Fruit fly (Drosophila melanogaster) whole organism, embryonic: ENCODE results near the gene Tengl1.

Experiments used
- Adf1 ChIP-seq: fragments of 200-800 bp; sonication (Bioruptor generic); IDR thresholded peaks from 2 replicates; pipeline ENCODE4 v1.3.6; 2022; ENCODE audit warnings: missing biosample characterization, missing genetic modification characterization
- Bdp1 ChIP-seq: fragments of 200-800 bp; sonication (Bioruptor generic); optimal IDR thresholded peaks from 3 replicates; lab custom pipeline; 2016; ENCODE audit warnings: missing biosample characterization, missing genetic modification characterization
- CG11085 ChIP-seq: fragments of 200-800 bp; sonication (Bioruptor generic); IDR thresholded peaks from 2 replicates; pipeline ENCODE4 v1.3.6; 2022; ENCODE audit warnings: missing biosample characterization, missing genetic modification characterization
- CG11504 ChIP-seq: fragments of 200-800 bp; sonication (Bioruptor generic); optimal IDR thresholded peaks from 3 replicates; lab custom pipeline; 2019; ENCODE audit warnings: missing biosample characterization, mild to moderate bottlenecking, missing genetic modification characterization, moderate library complexity
- CG11723 ChIP-seq: fragments of 200-800 bp; sonication (Bioruptor generic); optimal IDR thresholded peaks from 2 replicates; lab custom pipeline; 2017; ENCODE audit warnings: missing biosample characterization, mild to moderate bottlenecking, missing genetic modification characterization
- CG13123 ChIP-seq: fragments of 200-800 bp; sonication (Bioruptor generic); optimal IDR thresholded peaks from 2 replicates; lab custom pipeline; 2016; ENCODE audit warnings: missing biosample characterization, missing genetic modification characterization
- CG14050 ChIP-seq: fragments of 200-800 bp; sonication (Bioruptor generic); IDR thresholded peaks from 3 replicates; pipeline ENCODE4 v1.3.6; 2022; ENCODE audit warnings: missing biosample characterization, missing genetic modification characterization
- CG17186 ChIP-seq: fragments of 200-800 bp; sonication (Bioruptor generic); optimal IDR thresholded peaks from 3 replicates; lab custom pipeline; 2017; ENCODE audit warnings: missing biosample characterization, missing genetic modification reagents, missing genetic modification characterization
- CG2202 ChIP-seq: fragments of 200-800 bp; sonication (Bioruptor generic); optimal IDR thresholded peaks from 2 replicates; lab custom pipeline; 2018; ENCODE audit warnings: missing biosample characterization, mild to moderate bottlenecking, missing genetic modification characterization
- CG2875 ChIP-seq: fragments of 200-800 bp; sonication (Bioruptor generic); optimal IDR thresholded peaks from 2 replicates; lab custom pipeline; 2017; ENCODE audit warnings: missing biosample characterization, mild to moderate bottlenecking, missing genetic modification characterization, missing genetic modification reagents
- CG31224 ChIP-seq: fragments of 200-800 bp; sonication (Bioruptor generic); IDR thresholded peaks from 2 replicates; pipeline ENCODE4 v1.3.6; 2022; ENCODE audit warnings: missing biosample characterization, missing genetic modification characterization
- CG3847 ChIP-seq: fragments of 200-800 bp; sonication (Bioruptor generic); IDR thresholded peaks from 2 replicates; pipeline ENCODE4 v1.3.6; 2022; ENCODE audit warnings: missing biosample characterization, missing genetic modification characterization
- CG4854 ChIP-seq: fragments of 200-800 bp; sonication (Bioruptor generic); optimal IDR thresholded peaks from 2 replicates; lab custom pipeline; 2016; ENCODE audit warnings: missing biosample characterization, missing genetic modification characterization, inconsistent platforms
- CG6683 ChIP-seq: fragments of 200-800 bp; sonication (Bioruptor generic); optimal IDR thresholded peaks from 2 replicates; lab custom pipeline; 2017; ENCODE audit warnings: missing biosample characterization, mild to moderate bottlenecking, missing genetic modification characterization, missing genetic modification reagents
- CG6791 ChIP-seq: fragments of 200-800 bp; sonication (Bioruptor generic); IDR thresholded peaks from 3 replicates; pipeline ENCODE4 v1.3.6; 2022; ENCODE audit warnings: missing biosample characterization, missing genetic modification characterization; ENCODE audit not compliant: partially characterized antibody
- CG7372 ChIP-seq: fragments of 200-800 bp; sonication (Bioruptor generic); IDR thresholded peaks from 2 replicates; pipeline ENCODE4 v1.3.6; 2022; ENCODE audit warnings: missing biosample characterization, missing genetic modification characterization
- CG7928 ChIP-seq: fragments of 200-800 bp; sonication (Bioruptor generic); optimal IDR thresholded peaks from 2 replicates; lab custom pipeline; 2017; ENCODE audit warnings: missing biosample characterization, mild to moderate bottlenecking, missing genetic modification characterization
- CG8359 ChIP-seq: fragments of 200-800 bp; sonication (Bioruptor generic); optimal IDR thresholded peaks from 2 replicates; lab custom pipeline; 2017; ENCODE audit warnings: missing biosample characterization, mild to moderate bottlenecking, missing genetic modification characterization, borderline replicate concordance
- CG8478 ChIP-seq: fragments of >200 bp; optimal IDR thresholded peaks from 2 replicates; lab custom pipeline; 2018
- Dll ChIP-seq: fragments of 200-800 bp; sonication (Bioruptor generic); IDR thresholded peaks from 4 replicates; pipeline ENCODE4 v1.3.6; 2022; ENCODE audit warnings: missing biosample characterization, missing genetic modification characterization; ENCODE audit not compliant: partially characterized antibody
- Fer3 ChIP-seq: fragments of 200-800 bp; sonication (Bioruptor generic); optimal IDR thresholded peaks from 2 replicates; lab custom pipeline; 2018; ENCODE audit warnings: missing biosample characterization, mild to moderate bottlenecking, missing genetic modification characterization, moderate library complexity
- HmgD ChIP-seq: fragments of 200-800 bp; sonication (Bioruptor generic); optimal IDR thresholded peaks from 3 replicates; lab custom pipeline; 2016; ENCODE audit warnings: missing biosample characterization, missing genetic modification characterization
- Hmx ChIP-seq: fragments of 200-800 bp; sonication (Bioruptor generic); optimal IDR thresholded peaks from 2 replicates; lab custom pipeline; 2016; ENCODE audit warnings: missing biosample characterization, missing genetic modification characterization
- Med ChIP-seq: fragments of 200-800 bp; sonication (Bioruptor generic); peaks from one replicate; lab custom pipeline; 2016; ENCODE audit warnings: missing biosample characterization, missing genetic modification characterization, mild to moderate bottlenecking, inconsistent platforms, moderate library complexity
- NC2α ChIP-seq: fragments of 200-800 bp; sonication (Bioruptor generic); optimal IDR thresholded peaks from 2 replicates; lab custom pipeline; 2016; ENCODE audit warnings: missing biosample characterization, missing genetic modification characterization
- NfI ChIP-seq: fragments of 200-800 bp; sonication (Bioruptor generic); optimal IDR thresholded peaks from 3 replicates; lab custom pipeline; 2018; ENCODE audit warnings: missing biosample characterization, mild to moderate bottlenecking, missing genetic modification characterization, moderate library complexity
- PHDP ChIP-seq: fragments of 200-800 bp; sonication (Bioruptor generic); optimal IDR thresholded peaks from 3 replicates; lab custom pipeline; 2018; ENCODE audit warnings: missing biosample characterization, mild to moderate bottlenecking, missing genetic modification characterization, moderate library complexity
- Rfx ChIP-seq: fragments of 200-800 bp; sonication (Bioruptor generic); IDR thresholded peaks from 2 replicates; pipeline ENCODE4 v1.3.6; 2022; ENCODE audit warnings: missing biosample characterization, missing genetic modification characterization
- Spps ChIP-seq: fragments of 200-800 bp; sonication (Bioruptor generic); optimal IDR thresholded peaks from 2 replicates; lab custom pipeline; 2018; ENCODE audit warnings: missing biosample characterization, mild to moderate bottlenecking, missing genetic modification characterization
- TFAM ChIP-seq: fragments of 200-800 bp; sonication (Bioruptor generic); optimal IDR thresholded peaks from 2 replicates; lab custom pipeline; 2017; ENCODE audit warnings: missing biosample characterization, missing genetic modification characterization, inconsistent platforms
- aop ChIP-seq: fragments of 200-800 bp; sonication (Bioruptor generic); IDR thresholded peaks from 2 replicates; pipeline ENCODE4 v1.3.6; 2022; ENCODE audit warnings: missing biosample characterization, missing genetic modification characterization
- az2 ChIP-seq: fragments of 200-800 bp; sonication (Bioruptor generic); optimal IDR thresholded peaks from 3 replicates; lab custom pipeline; 2016; ENCODE audit warnings: missing biosample characterization, missing genetic modification characterization
- caup ChIP-seq: fragments of 200-800 bp; sonication (Bioruptor generic); optimal IDR thresholded peaks from 3 replicates; lab custom pipeline; 2017; ENCODE audit warnings: missing biosample characterization, mild to moderate bottlenecking, missing genetic modification characterization, moderate library complexity; ENCODE audit not compliant: severe bottlenecking
- croc ChIP-seq: fragments of 200-800 bp; sonication (Bioruptor generic); conservative IDR thresholded peaks from 3 replicates; pipeline ENCODE4 v1.3.6; 2022; ENCODE audit warnings: missing biosample characterization, missing genetic modification characterization
- crp ChIP-seq, 2 experiments: fragments of 200-800 bp; sonication (Bioruptor generic); optimal IDR thresholded peaks; 2 replicates in 1 of 2; 3 replicates in 1 of 2; lab custom pipeline; 2017; ENCODE audit warnings: missing biosample characterization in 2 of 2, missing genetic modification characterization in 2 of 2, mild to moderate bottlenecking in 1 of 2, moderate library complexity in 1 of 2
- dmrt11E ChIP-seq: fragments of 200-800 bp; sonication (Bioruptor generic); optimal IDR thresholded peaks from 3 replicates; lab custom pipeline; 2018; ENCODE audit warnings: missing biosample characterization, mild to moderate bottlenecking, missing genetic modification characterization, moderate library complexity
- emc ChIP-seq: fragments of 200-800 bp; sonication (Bioruptor generic); optimal IDR thresholded peaks from 2 replicates; lab custom pipeline; 2016; ENCODE audit warnings: missing biosample characterization, missing genetic modification characterization
- eve ChIP-seq, 2 experiments: fragments of >200 bp; optimal IDR thresholded peaks; 2 replicates each; lab custom pipeline; 2017; ENCODE audit warnings: missing biosample characterization in 2 of 2, missing genetic modification characterization in 2 of 2
- ftz-f1 ChIP-seq: fragments of 200-800 bp; sonication (Bioruptor generic); optimal IDR thresholded peaks from 2 replicates; lab custom pipeline; 2016; ENCODE audit warnings: missing biosample characterization, missing genetic modification characterization
- gem ChIP-seq: fragments of 200-800 bp; sonication (Bioruptor generic); optimal IDR thresholded peaks from 2 replicates; lab custom pipeline; 2019; ENCODE audit warnings: missing biosample characterization, mild to moderate bottlenecking, missing genetic modification characterization, moderate library complexity
- gsb ChIP-seq: fragments of 200-800 bp; sonication (Bioruptor generic); IDR thresholded peaks from 2 replicates; pipeline ENCODE4 v1.3.6; 2022; ENCODE audit warnings: missing biosample characterization, missing genetic modification characterization
- jigr1 ChIP-seq: fragments of 200-800 bp; sonication (Bioruptor generic); IDR thresholded peaks from 3 replicates; pipeline ENCODE4 v1.3.6; 2022; ENCODE audit warnings: missing biosample characterization, missing genetic modification characterization
- mld ChIP-seq: fragments of 200-800 bp; sonication (Bioruptor generic); IDR thresholded peaks from 3 replicates; pipeline ENCODE4 v1.3.6; 2022; ENCODE audit warnings: missing biosample characterization, missing genetic modification characterization; ENCODE audit not compliant: partially characterized antibody
- pan ChIP-seq, 4 experiments: fragments of >200 bp in 3 of 4; fragments of 200-800 bp in 1 of 4; sonication (Bioruptor generic) in 1 of 4; optimal IDR thresholded peaks in 3 of 4; IDR thresholded peaks in 1 of 4; 2 replicates each; pipeline versions ENCODE4 v1.3.6 to Lab custom; 2017 to 2022; ENCODE audit warnings: missing biosample characterization in 2 of 4, missing genetic modification characterization in 2 of 4, mixed read lengths in 1 of 4
- scrt ChIP-seq: fragments of 200-800 bp; sonication (Bioruptor generic); optimal IDR thresholded peaks from 2 replicates; lab custom pipeline; 2018; ENCODE audit warnings: missing biosample characterization, mild to moderate bottlenecking, missing genetic modification characterization, moderate library complexity
- sna ChIP-seq: fragments of 200-800 bp; sonication (Bioruptor generic); IDR thresholded peaks from 2 replicates; pipeline ENCODE4 v1.3.6; 2022; ENCODE audit warnings: missing biosample characterization, missing genetic modification characterization; ENCODE audit not compliant: partially characterized antibody
- stwl ChIP-seq: fragments of 200-800 bp; sonication (Bioruptor generic); optimal IDR thresholded peaks from 3 replicates; lab custom pipeline; 2018; ENCODE audit warnings: missing biosample characterization, mild to moderate bottlenecking, missing genetic modification characterization, moderate library complexity
- tio ChIP-seq: fragments of 200-800 bp; sonication (Bioruptor generic); optimal IDR thresholded peaks from 2 replicates; lab custom pipeline; 2017; ENCODE audit warnings: missing biosample characterization, missing genetic modification characterization, inconsistent platforms
- tll ChIP-seq, 2 experiments: fragments of 200-800 bp in 1 of 2; fragments of >200 bp in 1 of 2; sonication (Bioruptor generic) in 1 of 2; optimal IDR thresholded peaks; 2 replicates each; lab custom pipeline; 2017 to 2019; ENCODE audit warnings: missing biosample characterization in 2 of 2, missing genetic modification characterization in 2 of 2, mild to moderate bottlenecking in 1 of 2, moderate library complexity in 1 of 2
- vnd ChIP-seq: fragments of 200-800 bp; sonication (Bioruptor generic); IDR thresholded peaks from 3 replicates; pipeline ENCODE4 v1.3.6; 2022; ENCODE audit warnings: missing biosample characterization, missing genetic modification characterization; ENCODE audit not compliant: partially characterized antibody

Gene Tengl1

DNA sequence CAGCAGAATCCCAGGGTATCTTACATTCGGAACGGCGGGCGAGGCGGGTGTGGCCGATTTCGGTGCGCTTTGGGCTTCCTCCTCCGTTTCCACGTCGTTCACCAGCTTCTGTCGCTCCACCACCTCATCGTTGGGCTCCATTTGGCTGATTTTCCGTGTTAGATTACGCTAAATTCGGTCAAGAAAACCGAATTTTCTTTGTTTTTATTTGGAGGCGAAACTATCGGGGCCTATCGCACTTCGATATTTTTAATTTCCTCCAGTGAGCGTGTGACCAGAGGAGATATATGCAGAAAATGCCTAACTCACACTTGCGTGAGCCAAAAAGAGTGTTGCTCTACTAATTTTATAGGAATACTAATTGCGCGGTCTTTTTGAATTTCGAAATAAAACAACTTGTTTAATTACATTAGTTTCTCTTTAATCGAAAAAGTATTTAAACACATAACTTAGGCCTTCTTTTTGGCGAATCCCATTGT is 48.2 kb downstream of the Tengl1 start, which contains the start of gene CG10874 (continued):
- TF ChIP-seq PHDP (tag; lab: Kevin White, UChicago) (peak; percentile 18), CG6791 (GFP tag; lab: Robert Waterston, UW) (no peak), crp (GFP tag; optimal IDR thresholded peaks at IDR 0.05; lab: Kevin White, UChicago) (no peak), stwl (tag; lab: Kevin White, UChicago) (peak; percentile 56), Fer3 (tag; lab: Kevin White, UChicago) (no peak), Dll (GFP tag; lab: Robert Waterston, UW) (no peak), Adf1 (GFP tag; lab: Robert Waterston, UW) (no peak), CG8359 (GFP tag; lab: Kevin White, UChicago) (no peak), Rfx (GFP tag; lab: Robert Waterston, UW) (no peak), dmrt11E (tag; lab: Kevin White, UChicago) (no peak), pan (optimal IDR thresholded peaks at IDR 0.05; lab: Kevin White, UChicago) (no peak), pan (GFP tag; optimal IDR thresholded peaks at IDR 0.05 in 1 of 2, IDR thresholded peaks at IDR 0.05 in 1 of 2) (no peak), croc (GFP tag; lab: Robert Waterston, UW) (no peak), mld (GFP tag; lab: Robert Waterston, UW) (no peak), CG13123 (GFP tag; lab: Kevin White, UChicago) (no peak), CG17186 (GFP tag; lab: Kevin White, UChicago) (peak; percentile 17), sna (GFP tag; lab: Robert Waterston, UW) (no peak), HmgD (GFP tag; lab: Kevin White, UChicago) (peak; percentile 51), CG8478 (lab: Kevin White, UChicago) (no peak), CG11723 (GFP tag; lab: Kevin White, UChicago) (no peak), CG11504 (peak; percentile 10), NC2α (no peak), CG4854 (GFP tag; lab: Kevin White, UChicago) (no peak), CG7928 (GFP tag; lab: Kevin White, UChicago) (no peak), gem (tag; lab: Kevin White, UChicago) (peak; percentile 4), Bdp1 (GFP tag; lab: Kevin White, UChicago) (no peak), gsb (GFP tag; lab: Robert Waterston, UW) (no peak), emc (GFP tag; lab: Kevin White, UChicago) (no peak), tio (GFP tag; lab: Kevin White, UChicago) (no peak), scrt (GFP tag; lab: Kevin White, UChicago) (no peak), ftz-f1 (GFP tag; lab: Kevin White, UChicago) (no peak), eve (GFP tag; optimal IDR thresholded peaks at IDR 0.05; lab: Kevin White, UChicago) (no peak), tll (GFP tag; optimal IDR thresholded peaks at IDR 0.05; lab: Kevin White, UChicago) (no peak), Hmx (GFP tag; lab: Kevin White, UChicago) (no peak), CG2875 (no peak), vnd (no peak), aop (no peak), CG6683 (GFP tag; lab: Kevin White, UChicago) (no peak), CG11085 (GFP tag; lab: Robert Waterston, UW) (no peak), CG14050 (GFP tag; lab: Robert Waterston, UW) (no peak), CG31224 (GFP tag; lab: Robert Waterston, UW) (no peak), TFAM (no peak), CG3847 (GFP tag; lab: Robert Waterston, UW) (no peak), CG7372 (no peak), caup (GFP tag; lab: Kevin White, UChicago) (no peak), az2 (no peak), jigr1 (GFP tag; lab: Robert Waterston, UW) (no peak), NfI (GFP tag; lab: Kevin White, UChicago) (peak; percentile 31), Spps (no peak), Med (GFP tag; lab: Kevin White, UChicago) (peak; percentile 74), CG2202 (tag; lab: Kevin White, UChicago) (no peak)
